Fruit fly (Drosophila melanogaster): ENCODE data around the gene Cdc23.

dm6 chr2L:20427401-20427800 lies 31.7 kb upstream of the Cdc23 start:
- no peak for TF ChIP-seq psq (optimal IDR thresholded peaks at IDR 0.05)
- no peak for TF ChIP-seq EcR (GFP tag; optimal IDR thresholded peaks at IDR 0.05)
